Worm (Caenorhabditis elegans): ENCODE results near the gene cft-1.

ce11 chrV:5580517-5580916 lies 41.9 kb downstream of the cft-1 start:
- TF ChIP-seq fos-1 (tag; optimal IDR thresholded peaks at IDR 0.05) (peak; percentile 61), ztf-11 (tag; optimal IDR thresholded peaks at IDR 0.05) (no peak), sma-9 (GFP tag; optimal IDR thresholded peaks at IDR 0.05) (peak; percentile 65), sma-9 (tag; optimal IDR thresholded peaks at IDR 0.05) (no peak), ceh-82 (tag; optimal IDR thresholded peaks at IDR 0.05) (no peak), unc-62 (GFP tag; optimal IDR thresholded peaks at IDR 0.05) (no peak), zag-1 (tag; optimal IDR thresholded peaks at IDR 0.05) (peak; percentile 58), nhr-77 (tag; optimal IDR thresholded peaks at IDR 0.05) (no peak), ama-1 (optimal IDR thresholded peaks at IDR 0.05) (peak; percentile 34)

Measured in whole organism, L2 larva.